Fruit fly (Drosophila melanogaster) whole organism, prepupa: ENCODE measurements around the gene CG11581.
A peak's percentile ranks its signal among the peaks of the same experiment; 100 is the strongest.

Source experiments
- CG10631 ChIP-seq: fragments of 200-800 bp; sonication (Bioruptor generic); optimal IDR thresholded peaks from 2 replicates; lab custom pipeline; 2016; ENCODE audit warnings: missing biosample characterization, missing genetic modification characterization
- CG10669 ChIP-seq: fragments of 200-800 bp; sonication (Bioruptor generic); optimal IDR thresholded peaks from 3 replicates; lab custom pipeline; 2018; ENCODE audit warnings: missing biosample characterization, mild to moderate bottlenecking, missing genetic modification characterization, moderate library complexity
- CG11294 ChIP-seq: fragments of 200-800 bp; sonication (Bioruptor generic); IDR thresholded peaks from 2 replicates; pipeline ENCODE4 v1.3.6; 2022; ENCODE audit warnings: missing biosample characterization, missing genetic modification characterization
- CG15336 ChIP-seq: fragments of 200-800 bp; sonication (Bioruptor generic); IDR thresholded peaks from 2 replicates; pipeline ENCODE4 v1.3.6; 2022; ENCODE audit warnings: missing biosample characterization, missing genetic modification characterization
- CG1621 ChIP-seq: fragments of 200-800 bp; sonication (Bioruptor generic); optimal IDR thresholded peaks from 3 replicates; lab custom pipeline; 2018; ENCODE audit warnings: missing biosample characterization, mild to moderate bottlenecking, missing genetic modification characterization
- CG31627 ChIP-seq: fragments of 200-800 bp; sonication (Bioruptor generic); optimal IDR thresholded peaks from 3 replicates; lab custom pipeline; 2016; ENCODE audit warnings: missing biosample characterization, missing genetic modification characterization
- CG32006 ChIP-seq: fragments of 200-800 bp; sonication (Bioruptor generic); optimal IDR thresholded peaks from 3 replicates; lab custom pipeline; 2017; ENCODE audit warnings: missing biosample characterization, mild to moderate bottlenecking, missing genetic modification characterization
- CG34406 ChIP-seq: fragments of 200-800 bp; sonication (Bioruptor generic); optimal IDR thresholded peaks from 3 replicates; lab custom pipeline; 2016; ENCODE audit warnings: missing biosample characterization, missing genetic modification characterization
- CG3919 ChIP-seq: fragments of 200-800 bp; sonication (Bioruptor generic); optimal IDR thresholded peaks from 3 replicates; lab custom pipeline; 2016; ENCODE audit warnings: missing biosample characterization, missing genetic modification characterization
- CG4318 ChIP-seq: fragments of 200-800 bp; sonication (Bioruptor generic); optimal IDR thresholded peaks from 3 replicates; lab custom pipeline; 2017; ENCODE audit warnings: missing biosample characterization, mild to moderate bottlenecking, missing genetic modification characterization
- CG6163 ChIP-seq: fragments of 200-800 bp; sonication (Bioruptor generic); IDR thresholded peaks from 3 replicates; pipeline ENCODE4 v1.3.6; 2022; ENCODE audit warnings: missing biosample characterization, missing genetic modification characterization
- CG6276 ChIP-seq: fragments of 200-800 bp; sonication (Bioruptor generic); optimal IDR thresholded peaks from 2 replicates; lab custom pipeline; 2017; ENCODE audit warnings: missing biosample characterization, mild to moderate bottlenecking, missing genetic modification characterization
- CG6792 ChIP-seq: fragments of 200-800 bp; sonication (Bioruptor generic); optimal IDR thresholded peaks from 3 replicates; lab custom pipeline; 2016; ENCODE audit warnings: missing biosample characterization, missing genetic modification characterization
- CG6808 ChIP-seq: fragments of 200-800 bp; sonication (Bioruptor generic); optimal IDR thresholded peaks from 3 replicates; lab custom pipeline; 2017; ENCODE audit warnings: missing biosample characterization, missing genetic modification characterization, mild to moderate bottlenecking, moderate library complexity, missing genetic modification reagents
- CG7368 ChIP-seq: fragments of 200-800 bp; sonication (Bioruptor generic); optimal IDR thresholded peaks from 3 replicates; lab custom pipeline; 2016; ENCODE audit warnings: missing biosample characterization, missing genetic modification characterization
- CG8119 ChIP-seq: fragments of 200-800 bp; sonication (Bioruptor generic); IDR thresholded peaks from 3 replicates; pipeline ENCODE4 v1.3.6; 2022; ENCODE audit warnings: missing biosample characterization, missing genetic modification characterization
- CG8319 ChIP-seq: fragments of 200-800 bp; sonication (Bioruptor generic); optimal IDR thresholded peaks from 3 replicates; lab custom pipeline; 2016; ENCODE audit warnings: missing biosample characterization, missing genetic modification characterization
- CG8632 ChIP-seq: fragments of 200-800 bp; sonication (Bioruptor generic); optimal IDR thresholded peaks from 3 replicates; lab custom pipeline; 2016; ENCODE audit warnings: missing biosample characterization, missing genetic modification characterization
- Eip75B ChIP-seq: fragments of 200-800 bp; sonication (Bioruptor generic); optimal IDR thresholded peaks from 3 replicates; lab custom pipeline; 2016; ENCODE audit warnings: missing biosample characterization, missing genetic modification characterization
- Eip78C ChIP-seq: fragments of 200-800 bp; sonication (Bioruptor generic); peaks from one replicate; lab custom pipeline; 2016; ENCODE audit warnings: missing biosample characterization, missing genetic modification characterization
- Ets21C ChIP-seq: fragments of 200-800 bp; sonication (Bioruptor generic); optimal IDR thresholded peaks from 3 replicates; lab custom pipeline; 2016; ENCODE audit warnings: missing biosample characterization, missing genetic modification characterization
- Gug ChIP-seq: fragments of 200-800 bp; sonication (Bioruptor generic); IDR thresholded peaks from 2 replicates; pipeline ENCODE4 v1.3.6; 2022; ENCODE audit warnings: missing biosample characterization, missing genetic modification characterization
- Hr38 ChIP-seq: sonication (Bioruptor generic); optimal IDR thresholded peaks from 2 replicates; lab custom pipeline; 2016; ENCODE audit warnings: missing biosample characterization, missing genetic modification characterization
- Hr39 ChIP-seq: fragments of 200-800 bp; sonication (Bioruptor generic); optimal IDR thresholded peaks from 2 replicates; lab custom pipeline; 2016; ENCODE audit warnings: missing biosample characterization, missing genetic modification characterization
- Hr4 ChIP-seq: fragments of 200-800 bp; sonication (Bioruptor generic); optimal IDR thresholded peaks from 3 replicates; lab custom pipeline; 2016; ENCODE audit warnings: missing biosample characterization, missing genetic modification characterization
- Lpt ChIP-seq: fragments of 200-800 bp; sonication (Bioruptor generic); optimal IDR thresholded peaks from 3 replicates; lab custom pipeline; 2016; ENCODE audit warnings: missing biosample characterization, missing genetic modification characterization
- Smox ChIP-seq: fragments of 200-800 bp; sonication (Bioruptor generic); optimal IDR thresholded peaks from 3 replicates; lab custom pipeline; 2016; ENCODE audit warnings: missing biosample characterization, missing genetic modification characterization
- Sox102F ChIP-seq: fragments of 200-800 bp; sonication (Bioruptor generic); optimal IDR thresholded peaks from 2 replicates; lab custom pipeline; 2016; ENCODE audit warnings: missing biosample characterization, mild to moderate bottlenecking, missing genetic modification characterization
- achi ChIP-seq: fragments of 200-800 bp; sonication (Bioruptor generic); optimal IDR thresholded peaks from 3 replicates; lab custom pipeline; 2016; ENCODE audit warnings: missing biosample characterization, missing genetic modification characterization
- cyc ChIP-seq: fragments of 200-800 bp; sonication (Bioruptor generic); optimal IDR thresholded peaks from 3 replicates; lab custom pipeline; 2016; ENCODE audit warnings: missing biosample characterization, missing genetic modification characterization
- dac ChIP-seq: fragments of 200-800 bp; sonication (Bioruptor generic); optimal IDR thresholded peaks from 2 replicates; lab custom pipeline; 2017; ENCODE audit warnings: missing biosample characterization, mild to moderate bottlenecking, missing genetic modification characterization
- dsx ChIP-seq: fragments of 200-800 bp; optimal IDR thresholded peaks from 3 replicates; lab custom pipeline; 2019; ENCODE audit warnings: missing biosample characterization, mild to moderate bottlenecking, missing genetic modification characterization, moderate library complexity; ENCODE audit not compliant: poor library complexity, severe bottlenecking
- eg ChIP-seq: fragments of 200-800 bp; sonication (Bioruptor generic); IDR thresholded peaks from 3 replicates; pipeline ENCODE4 v1.3.6; 2022; ENCODE audit warnings: missing biosample characterization, missing genetic modification characterization
- fkh ChIP-seq: fragments of 200-800 bp; sonication (Bioruptor generic); optimal IDR thresholded peaks from 3 replicates; lab custom pipeline; 2017; ENCODE audit warnings: missing biosample characterization, mild to moderate bottlenecking, missing genetic modification characterization, moderate library complexity
- lz ChIP-seq: fragments of 200-800 bp; sonication (Bioruptor generic); optimal IDR thresholded peaks from 3 replicates; lab custom pipeline; 2016; ENCODE audit warnings: missing biosample characterization, missing genetic modification characterization
- net ChIP-seq: fragments of 200-800 bp; sonication (Bioruptor generic); optimal IDR thresholded peaks from 3 replicates; lab custom pipeline; 2016; ENCODE audit warnings: missing biosample characterization, missing genetic modification characterization
- salr ChIP-seq, 2 experiments: fragments of 200-800 bp; sonication (Bioruptor generic); optimal IDR thresholded peaks; 3 replicates each; lab custom pipeline; 2016 to 2018; ENCODE audit warnings: missing biosample characterization in 2 of 2, missing genetic modification characterization in 2 of 2, mild to moderate bottlenecking in 1 of 2
- ss ChIP-seq, 2 experiments: fragments of 200-800 bp; sonication (Bioruptor generic); optimal IDR thresholded peaks; 2 replicates in 1 of 2; 3 replicates in 1 of 2; lab custom pipeline; 2017 to 2018; ENCODE audit warnings: mild to moderate bottlenecking in 2 of 2, missing biosample characterization in 2 of 2, missing genetic modification characterization in 2 of 2, moderate library complexity in 1 of 2
- topi ChIP-seq: fragments of 200-800 bp; sonication (Bioruptor generic); optimal IDR thresholded peaks from 3 replicates; lab custom pipeline; 2016; ENCODE audit warnings: missing biosample characterization, missing genetic modification characterization
- vri ChIP-seq: fragments of 200-800 bp; sonication (Bioruptor generic); optimal IDR thresholded peaks from 3 replicates; lab custom pipeline; 2016; ENCODE audit warnings: missing biosample characterization, mild to moderate bottlenecking, missing genetic modification characterization

The CG11581 gene

DNA sequence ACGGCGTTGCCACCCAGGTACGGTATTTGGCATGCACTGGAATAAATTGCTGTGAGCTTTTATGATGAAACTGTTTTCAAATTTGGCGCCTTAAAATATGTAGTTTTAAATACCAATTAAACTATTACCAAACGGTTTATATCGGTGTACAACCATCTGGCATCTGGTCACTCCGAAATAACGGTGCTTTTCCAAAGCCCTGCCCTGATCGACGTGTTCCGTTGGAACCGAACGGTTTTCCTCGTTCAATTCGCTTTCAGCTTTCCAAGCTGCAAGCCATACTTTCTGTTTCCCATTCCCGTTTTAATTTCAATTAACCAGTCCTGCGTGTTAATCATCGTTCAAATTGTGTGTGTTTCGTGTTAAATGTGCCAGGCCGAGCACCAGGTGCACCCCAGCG is 16.3 kb downstream of the CG11581 start, which contains the start of gene yl:
Gene yl (plus strand): TSS at position 202 of the 400 bp plus-strand sequence.
- TF ChIP-seq CG15336 (no peak), CG6808 (no peak), Hr38 (no peak), Smox (no peak), CG32006 (GFP tag; lab: Kevin White, UChicago) (no peak), CG10631 (GFP tag; lab: Kevin White, UChicago) (no peak), CG6792 (GFP tag; lab: Kevin White, UChicago) (no peak)

- TF ChIP-seq CG8119 (GFP tag; lab: Robert Waterston, UW) = peak; percentile 29; the same call in 1 of the 3 replicates
- TF ChIP-seq CG6792 (GFP tag; lab: Kevin White, UChicago) = no peak
- peak; percentile 24; the same call in 1 of the 2 replicates for TF ChIP-seq CG15336
- TF ChIP-seq CG1621 (tag; lab: Kevin White, UChicago) = no peak
- peak in 1 of 2 experiments; percentile 40 for TF ChIP-seq ss (GFP tag; optimal IDR thresholded peaks at IDR 0.05; lab: Kevin White, UChicago)
- TF ChIP-seq eg (GFP tag; lab: Robert Waterston, UW) = peak; percentile 7; the same call in 1 of the 3 replicates
- peak; percentile 11 for TF ChIP-seq Eip78C (GFP tag; lab: Kevin White, UChicago)
- no peak for TF ChIP-seq Hr39 (GFP tag; lab: Kevin White, UChicago)
These were observed 23.3 kb downstream of the CG11581 start, which contains the start of gene CG11590 for dm6 chrX:14199967-14200531. Gene CG11590 (plus strand): TSS chrX:14200178.

dm6 chrX:14201178-14201577 is 24.5 kb downstream of the CG11581 start, which contains the start of gene Prp16:
Gene Prp16 (plus strand): TSS chrX:14201362.
- TF ChIP-seq CG11294 = no peak
- no peak for TF ChIP-seq dsx
- no peak for TF ChIP-seq CG8632
- no peak for TF ChIP-seq dac (GFP tag; lab: Kevin White, UChicago)
- TF ChIP-seq CG10669 (GFP tag; lab: Kevin White, UChicago) = no peak
- TF ChIP-seq Eip78C (GFP tag; lab: Kevin White, UChicago) = no peak
- TF ChIP-seq CG6163 (GFP tag; lab: Robert Waterston, UW) = no peak
- no peak for TF ChIP-seq Sox102F (GFP tag; lab: Kevin White, UChicago)
- TF ChIP-seq net (GFP tag; lab: Kevin White, UChicago) = no peak
- TF ChIP-seq cyc (GFP tag; lab: Kevin White, UChicago) = no peak
- no peak for TF ChIP-seq CG3919 (GFP tag; lab: Kevin White, UChicago)
- TF ChIP-seq CG31627 (GFP tag; lab: Kevin White, UChicago) = no peak
- TF ChIP-seq CG4318 = no peak
- TF ChIP-seq CG6808 = no peak
- TF ChIP-seq vri (GFP tag; lab: Kevin White, UChicago) = no peak
- no peak for TF ChIP-seq CG6276
- no peak for TF ChIP-seq CG8119 (GFP tag; lab: Robert Waterston, UW)
- no peak for TF ChIP-seq fkh (GFP tag; lab: Kevin White, UChicago)

DNA sequence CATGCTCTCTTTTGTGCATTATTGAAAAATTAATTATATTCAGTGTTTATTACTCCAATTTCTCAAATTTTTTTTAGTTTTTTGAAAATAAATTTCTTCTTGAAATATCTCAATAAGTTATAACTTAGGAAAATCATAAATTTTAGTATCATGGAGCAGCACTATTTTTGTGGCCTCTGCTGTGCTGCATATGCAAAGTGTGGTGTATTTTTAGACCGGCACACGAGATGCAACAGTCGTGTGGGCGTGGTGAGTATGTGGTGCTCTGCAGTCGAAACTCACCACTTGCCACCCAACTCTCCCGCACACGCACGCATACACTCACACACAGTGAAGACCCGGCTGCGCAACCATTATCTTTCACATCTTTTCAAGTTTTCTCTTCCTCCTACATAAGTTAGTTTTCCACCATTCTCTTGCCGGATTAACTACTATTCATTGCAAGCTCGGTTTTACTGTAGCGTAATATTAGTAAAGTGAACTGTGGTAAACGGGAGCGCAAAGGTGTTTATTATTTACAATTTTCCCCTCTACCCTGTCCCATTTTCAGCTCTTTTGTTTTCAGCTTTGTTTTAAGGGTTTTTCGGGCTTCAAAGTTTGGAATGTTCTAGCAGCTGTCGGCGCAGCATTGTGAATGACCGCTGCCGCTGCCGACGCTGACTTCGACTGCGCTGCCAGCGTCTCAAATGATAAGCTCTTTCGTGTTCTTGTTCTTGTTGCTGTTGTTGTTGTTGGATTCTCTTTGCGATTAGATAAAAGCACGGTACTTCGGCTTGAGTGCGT is 31.9 kb downstream of the CG11581 start:
- TF ChIP-seq CG8119 (GFP tag; lab: Robert Waterston, UW) (peak; percentile 82), Eip75B (peak; percentile 85), CG11294 (peak; percentile 18; the same call in 1 of the 2 replicates), CG7368 (GFP tag; lab: Kevin White, UChicago) (peak; percentile 54), salr (GFP tag; optimal IDR thresholded peaks at IDR 0.05; lab: Kevin White, UChicago) (peak; percentile 25 to 63), CG6792 (GFP tag; lab: Kevin White, UChicago) (peak; percentile 64), dac (GFP tag; lab: Kevin White, UChicago) (peak; percentile 44), vri (GFP tag; lab: Kevin White, UChicago) (no peak), Hr38 (no peak), Lpt (GFP tag; lab: Kevin White, UChicago) (peak; percentile 40), CG31627 (GFP tag; lab: Kevin White, UChicago) (peak; percentile 54), Gug (GFP tag; lab: Robert Waterston, UW) (no peak; the same call in 1 of the 2 replicates), net (GFP tag; lab: Kevin White, UChicago) (peak; percentile 79), cyc (GFP tag; lab: Kevin White, UChicago) (peak; percentile 65), Sox102F (GFP tag; lab: Kevin White, UChicago) (peak; percentile 57), CG8319 (GFP tag; lab: Kevin White, UChicago) (peak; percentile 38), Ets21C (GFP tag; lab: Kevin White, UChicago) (no peak), eg (GFP tag; lab: Robert Waterston, UW) (peak; percentile 84), topi (GFP tag; lab: Kevin White, UChicago) (peak; percentile 79), achi (GFP tag; lab: Kevin White, UChicago) (peak; percentile 64), lz (GFP tag; lab: Kevin White, UChicago) (peak; percentile 69), CG6276 (peak; percentile 85), CG3919 (GFP tag; lab: Kevin White, UChicago) (peak; percentile 77), Hr4 (GFP tag; lab: Kevin White, UChicago) (peak; percentile 73), CG15336 (peak; percentile 83), ss (GFP tag; optimal IDR thresholded peaks at IDR 0.05; lab: Kevin White, UChicago) (peak; percentile 62 to 72), CG10631 (GFP tag; lab: Kevin White, UChicago) (peak; percentile 59), CG34406 (GFP tag; lab: Kevin White, UChicago) (peak; percentile 73)
